Fruit fly (Drosophila melanogaster): ENCODE measurements around the gene RabX6.

DNA sequence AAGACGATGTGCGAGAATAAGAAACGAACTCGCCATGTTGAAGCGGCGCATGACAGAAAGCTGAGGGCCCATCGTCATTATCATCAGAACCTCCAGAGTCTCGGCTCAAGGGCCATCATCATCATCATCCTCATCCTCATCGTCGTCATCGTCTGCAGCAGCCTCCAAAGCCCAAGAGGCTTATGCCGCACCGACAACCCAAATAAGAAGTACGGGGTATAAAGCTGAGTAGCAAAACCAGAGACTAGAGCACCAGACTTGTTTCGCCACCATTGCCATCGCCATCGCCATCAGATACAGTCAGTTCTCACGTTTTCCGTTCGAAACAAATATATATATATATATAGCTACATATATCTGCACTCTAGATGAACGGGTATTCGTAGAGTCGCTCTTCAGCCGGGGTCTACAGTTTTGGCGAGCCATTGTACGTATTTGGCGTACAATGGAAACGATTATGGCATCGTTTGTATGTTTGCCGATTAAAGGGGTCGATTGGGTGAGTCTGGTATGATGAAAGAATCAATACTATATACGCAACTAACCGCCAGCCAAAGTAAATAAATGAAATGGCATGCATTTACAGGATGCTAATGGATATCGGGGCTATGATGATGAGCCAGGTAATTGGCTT lies 13.0 kb downstream of the RabX6 start:
- TF ChIP-seq h (optimal IDR thresholded peaks at IDR 0.05) = no peak
- TF ChIP-seq Sin3A (optimal IDR thresholded peaks at IDR 0.05) = no peak
- no peak for TF ChIP-seq ttk (optimal IDR thresholded peaks at IDR 0.05)
